Fruit fly (Drosophila melanogaster) whole organism, embryonic: ENCODE data around the gene und.

ENCODE experiments used
- Asciz ChIP-seq: fragments of 200-800 bp; sonication (Bioruptor generic); optimal IDR thresholded peaks from 2 replicates; lab custom pipeline; 2017; ENCODE audit warnings: missing biosample characterization, mild to moderate bottlenecking, missing genetic modification characterization, missing genetic modification reagents
- Awh ChIP-seq: fragments of 200-800 bp; sonication (Bioruptor generic); IDR thresholded peaks from 2 replicates; pipeline ENCODE4, ENCODE4 v1.3.6; 2022; ENCODE audit warnings: missing biosample characterization, missing genetic modification characterization
- B-H2 ChIP-seq: fragments of 200-800 bp; sonication (Bioruptor generic); optimal IDR thresholded peaks from 2 replicates; lab custom pipeline; 2018; ENCODE audit warnings: missing biosample characterization, mild to moderate bottlenecking, missing genetic modification characterization
- CG11504 ChIP-seq: fragments of 200-800 bp; sonication (Bioruptor generic); optimal IDR thresholded peaks from 3 replicates; lab custom pipeline; 2019; ENCODE audit warnings: missing biosample characterization, mild to moderate bottlenecking, missing genetic modification characterization, moderate library complexity
- CG13123 ChIP-seq: fragments of 200-800 bp; sonication (Bioruptor generic); optimal IDR thresholded peaks from 2 replicates; lab custom pipeline; 2016; ENCODE audit warnings: missing biosample characterization, missing genetic modification characterization
- CG13624 ChIP-seq: fragments of 200-800 bp; sonication (Bioruptor generic); optimal IDR thresholded peaks from 2 replicates; lab custom pipeline; 2016; ENCODE audit warnings: missing biosample characterization, missing genetic modification characterization
- CG13894 ChIP-seq: fragments of 200-800 bp; sonication (Bioruptor generic); optimal IDR thresholded peaks from 3 replicates; lab custom pipeline; 2018; ENCODE audit warnings: missing biosample characterization, mild to moderate bottlenecking, missing genetic modification characterization, moderate library complexity
- CG14014 ChIP-seq: fragments of 200-800 bp; sonication (Bioruptor generic); IDR thresholded peaks from 2 replicates; pipeline ENCODE4 v1.3.6; 2022; ENCODE audit warnings: missing biosample characterization, missing genetic modification characterization
- CG14050 ChIP-seq: fragments of 200-800 bp; sonication (Bioruptor generic); IDR thresholded peaks from 3 replicates; pipeline ENCODE4 v1.3.6; 2022; ENCODE audit warnings: missing biosample characterization, missing genetic modification characterization
- CG15011 ChIP-seq: fragments of 200-800 bp; sonication (Bioruptor generic); optimal IDR thresholded peaks from 3 replicates; lab custom pipeline; 2018; ENCODE audit warnings: missing biosample characterization, mild to moderate bottlenecking, missing genetic modification characterization
- CG15479 ChIP-seq: fragments of 200-800 bp; sonication (Bioruptor generic); optimal IDR thresholded peaks from 3 replicates; lab custom pipeline; 2019; ENCODE audit warnings: missing biosample characterization, mild to moderate bottlenecking, missing genetic modification characterization, moderate library complexity
- CG15514 ChIP-seq: fragments of 200-800 bp; sonication (Bioruptor generic); optimal IDR thresholded peaks from 3 replicates; lab custom pipeline; 2017; ENCODE audit warnings: missing biosample characterization, missing genetic modification characterization, mild to moderate bottlenecking, moderate library complexity, missing genetic modification reagents
- CG17361 ChIP-seq: fragments of 200-800 bp; sonication (Bioruptor generic); IDR thresholded peaks from 3 replicates; pipeline ENCODE4 v1.3.6; 2022; ENCODE audit warnings: missing biosample characterization, missing genetic modification characterization
- CG1832 ChIP-seq: fragments of 200-800 bp; sonication (Bioruptor generic); optimal IDR thresholded peaks from 2 replicates; lab custom pipeline; 2017; ENCODE audit warnings: missing biosample characterization, mild to moderate bottlenecking, missing genetic modification characterization, inconsistent platforms
- CG31224 ChIP-seq: fragments of 200-800 bp; sonication (Bioruptor generic); IDR thresholded peaks from 2 replicates; pipeline ENCODE4 v1.3.6; 2022; ENCODE audit warnings: missing biosample characterization, missing genetic modification characterization
- CG4424 ChIP-seq: fragments of 200-800 bp; sonication (Bioruptor generic); optimal IDR thresholded peaks from 3 replicates; lab custom pipeline; 2016; ENCODE audit warnings: missing biosample characterization, missing genetic modification characterization
- CG7745 ChIP-seq: fragments of 200-800 bp; sonication (Bioruptor generic); optimal IDR thresholded peaks from 2 replicates; lab custom pipeline; 2018; ENCODE audit warnings: missing biosample characterization, mild to moderate bottlenecking, missing genetic modification characterization, moderate library complexity
- CG7987 ChIP-seq: fragments of 200-800 bp; sonication (Bioruptor generic); optimal IDR thresholded peaks from 2 replicates; lab custom pipeline; 2018; ENCODE audit warnings: missing biosample characterization, mild to moderate bottlenecking, missing genetic modification characterization, moderate library complexity
- CG8290 ChIP-seq, 3 experiments: fragments of 200-800 bp; sonication (Bioruptor generic); optimal IDR thresholded peaks; 2 replicates each; lab custom pipeline; 2016 to 2019; ENCODE audit warnings: missing biosample characterization in 3 of 3, missing genetic modification characterization in 3 of 3, mild to moderate bottlenecking in 2 of 3, moderate library complexity in 1 of 3
- CG9215 ChIP-seq: fragments of 200-800 bp; sonication (Bioruptor generic); IDR thresholded peaks from 2 replicates; pipeline ENCODE4 v1.3.6; 2022; ENCODE audit warnings: missing biosample characterization, missing genetic modification characterization
- CG9609 ChIP-seq: fragments of 200-800 bp; sonication (Bioruptor generic); optimal IDR thresholded peaks from 3 replicates; lab custom pipeline; 2016; ENCODE audit warnings: missing biosample characterization, missing genetic modification characterization
- CG9876 ChIP-seq: fragments of 200-800 bp; sonication (Bioruptor generic); optimal IDR thresholded peaks from 2 replicates; lab custom pipeline; 2016; ENCODE audit warnings: missing biosample characterization, missing genetic modification characterization
- CG9932 ChIP-seq: fragments of 200-800 bp; sonication (Bioruptor generic); IDR thresholded peaks from 2 replicates; pipeline ENCODE4 v1.3.6; 2022; ENCODE audit warnings: missing biosample characterization, missing genetic modification characterization
- Dp ChIP-seq: fragments of 200-800 bp; sonication (Bioruptor generic); optimal IDR thresholded peaks from 2 replicates; lab custom pipeline; 2018; ENCODE audit warnings: missing biosample characterization, mild to moderate bottlenecking, missing genetic modification characterization, moderate library complexity
- Elba2 ChIP-seq: fragments of 200-800 bp; sonication (Bioruptor generic); optimal IDR thresholded peaks from 3 replicates; lab custom pipeline; 2016; ENCODE audit warnings: missing biosample characterization, missing genetic modification characterization
- Ets65A ChIP-seq: fragments of 200-800 bp; sonication (Bioruptor generic); peaks from one replicate; lab custom pipeline; 2016; ENCODE audit warnings: missing biosample characterization, missing genetic modification characterization
- Fer1 ChIP-seq: fragments of 200-800 bp; sonication (Bioruptor generic); optimal IDR thresholded peaks from 2 replicates; lab custom pipeline; 2017; ENCODE audit warnings: missing biosample characterization, mild to moderate bottlenecking, missing genetic modification characterization
- HHEX ChIP-seq: fragments of 200-800 bp; sonication (Bioruptor generic); optimal IDR thresholded peaks from 3 replicates; lab custom pipeline; 2017; ENCODE audit warnings: missing biosample characterization, mild to moderate bottlenecking, missing genetic modification characterization, missing genetic modification reagents
- MBD-R2 ChIP-seq: fragments of 200-800 bp; sonication (Bioruptor generic); IDR thresholded peaks from 2 replicates; pipeline ENCODE4 v1.3.6; 2022; ENCODE audit warnings: missing biosample characterization, missing genetic modification characterization
- Med ChIP-seq: fragments of 200-800 bp; sonication (Bioruptor generic); peaks from one replicate; lab custom pipeline; 2016; ENCODE audit warnings: missing biosample characterization, missing genetic modification characterization, mild to moderate bottlenecking, inconsistent platforms, moderate library complexity
- Meics ChIP-seq: fragments of 200-800 bp; sonication (Bioruptor generic); optimal IDR thresholded peaks from 2 replicates; lab custom pipeline; 2017; ENCODE audit warnings: missing biosample characterization, mild to moderate bottlenecking, missing genetic modification characterization
- NC2α ChIP-seq: fragments of 200-800 bp; sonication (Bioruptor generic); optimal IDR thresholded peaks from 2 replicates; lab custom pipeline; 2016; ENCODE audit warnings: missing biosample characterization, missing genetic modification characterization
- Six4 ChIP-seq: fragments of 200-800 bp; sonication (Bioruptor generic); optimal IDR thresholded peaks from 2 replicates; lab custom pipeline; 2016; ENCODE audit warnings: missing biosample characterization, missing genetic modification characterization
- ara ChIP-seq: fragments of 200-800 bp; sonication (Bioruptor generic); IDR thresholded peaks from 2 replicates; pipeline ENCODE4 v1.3.6; 2022; ENCODE audit warnings: missing biosample characterization, missing genetic modification characterization
- bowl ChIP-seq: fragments of 200-800 bp; sonication (Bioruptor generic); IDR thresholded peaks from 2 replicates; pipeline ENCODE4 v1.3.6; 2022; ENCODE audit warnings: missing biosample characterization, missing genetic modification characterization
- chinmo ChIP-seq: fragments of 200-800 bp; sonication (Bioruptor generic); IDR thresholded peaks from 4 replicates; pipeline ENCODE4 v1.3.6; 2022; ENCODE audit warnings: missing biosample characterization, missing genetic modification characterization; ENCODE audit not compliant: partially characterized antibody
- chm ChIP-seq: fragments of 200-800 bp; sonication (Bioruptor generic); IDR thresholded peaks from 2 replicates; pipeline ENCODE4 v1.3.6; 2022; ENCODE audit warnings: missing biosample characterization, missing genetic modification characterization
- ftz-f1 ChIP-seq: fragments of 200-800 bp; sonication (Bioruptor generic); optimal IDR thresholded peaks from 2 replicates; lab custom pipeline; 2016; ENCODE audit warnings: missing biosample characterization, missing genetic modification characterization
- grau ChIP-seq: fragments of 200-800 bp; optimal IDR thresholded peaks from 3 replicates; lab custom pipeline; 2019; ENCODE audit warnings: missing biosample characterization, mild to moderate bottlenecking, missing genetic modification characterization, moderate library complexity
- grn ChIP-seq: fragments of 200-800 bp; sonication (Bioruptor generic); optimal IDR thresholded peaks from 3 replicates; lab custom pipeline; 2017; ENCODE audit warnings: missing biosample characterization, missing genetic modification characterization
- gsb-n ChIP-seq: fragments of 200-800 bp; sonication (Bioruptor generic); optimal IDR thresholded peaks from 3 replicates; lab custom pipeline; 2018; ENCODE audit warnings: missing biosample characterization, mild to moderate bottlenecking, missing genetic modification characterization
- her ChIP-seq: fragments of 200-800 bp; sonication (Bioruptor generic); optimal IDR thresholded peaks from 2 replicates; lab custom pipeline; 2016; ENCODE audit warnings: missing biosample characterization, missing genetic modification characterization
- klu ChIP-seq: fragments of 200-800 bp; sonication (Bioruptor generic); IDR thresholded peaks from 2 replicates; pipeline ENCODE4 v1.3.6; 2022; ENCODE audit warnings: missing biosample characterization, missing genetic modification characterization
- lbe ChIP-seq: fragments of 200-800 bp; sonication (Bioruptor generic); optimal IDR thresholded peaks from 2 replicates; lab custom pipeline; 2016; ENCODE audit warnings: missing biosample characterization, mild to moderate bottlenecking, missing genetic modification characterization
- lmd ChIP-seq: fragments of 200-800 bp; sonication (Bioruptor generic); IDR thresholded peaks from 2 replicates; pipeline ENCODE4 v1.3.6; 2022; ENCODE audit warnings: missing biosample characterization, missing genetic modification characterization
- mirr ChIP-seq: fragments of 200-800 bp; sonication (Bioruptor generic); optimal IDR thresholded peaks from 3 replicates; lab custom pipeline; 2018; ENCODE audit warnings: missing biosample characterization, mild to moderate bottlenecking, missing genetic modification characterization
- pan ChIP-seq, 4 experiments: fragments of >200 bp in 3 of 4; fragments of 200-800 bp in 1 of 4; sonication (Bioruptor generic) in 1 of 4; optimal IDR thresholded peaks in 3 of 4; IDR thresholded peaks in 1 of 4; 2 replicates each; pipeline versions ENCODE4 v1.3.6 to Lab custom; 2017 to 2022; ENCODE audit warnings: missing biosample characterization in 2 of 4, missing genetic modification characterization in 2 of 4, mixed read lengths in 1 of 4
- pfk ChIP-seq: fragments of 200-800 bp; sonication (Bioruptor generic); optimal IDR thresholded peaks from 2 replicates; lab custom pipeline; 2018; ENCODE audit warnings: missing biosample characterization, mild to moderate bottlenecking, missing genetic modification characterization, moderate library complexity
- pho ChIP-seq: fragments of 200-800 bp; sonication (Bioruptor generic); optimal IDR thresholded peaks from 2 replicates; lab custom pipeline; 2016; ENCODE audit warnings: missing biosample characterization, missing genetic modification characterization
- sug ChIP-seq: fragments of 200-800 bp; optimal IDR thresholded peaks from 2 replicates; lab custom pipeline; 2019; ENCODE audit warnings: missing biosample characterization, mild to moderate bottlenecking, missing genetic modification characterization, moderate library complexity
- yki ChIP-seq: fragments of >200 bp; optimal IDR thresholded peaks from 3 replicates; lab custom pipeline; 2018

und gene

dm6 chr2L:9785917-9786432 lies 22.8 kb downstream of the und start (continued):
- TF ChIP-seq gsb-n (tag; lab: Kevin White, UChicago) (peak; percentile 17), Awh (GFP tag; lab: Robert Waterston, UW) (0 out of 2 replicates have a peak, but pooled peaks have one; percentile 20), CG8290 (GFP tag; optimal IDR thresholded peaks at IDR 0.05; lab: Kevin White, UChicago) (no peak), CG8290 (tag; optimal IDR thresholded peaks at IDR 0.05; lab: Kevin White, UChicago) (peak in 1 of 2 experiments; percentile 8), pfk (GFP tag; lab: Kevin White, UChicago) (no peak), Med (GFP tag; lab: Kevin White, UChicago) (peak; percentile 53), mirr (GFP tag; lab: Kevin White, UChicago) (peak; percentile 87), CG15514 (GFP tag; lab: Kevin White, UChicago) (peak; percentile 24), ara (GFP tag; lab: Robert Waterston, UW) (0 out of 2 replicates have a peak, but pooled peaks have one; percentile 7), Asciz (GFP tag; lab: Kevin White, UChicago) (no peak), Dp (GFP tag; lab: Kevin White, UChicago) (no peak), ftz-f1 (GFP tag; lab: Kevin White, UChicago) (peak; percentile 35), CG9609 (no peak), sug (peak; percentile 81), bowl (GFP tag; lab: Robert Waterston, UW) (no peak), CG15011 (GFP tag; lab: Kevin White, UChicago) (no peak), CG9932 (GFP tag; lab: Robert Waterston, UW) (no peak), CG13894 (tag; lab: Kevin White, UChicago) (peak; percentile 60), chinmo (GFP tag; lab: Robert Waterston, UW) (peak; percentile 78; the same call in 1 of the 4 replicates), pho (GFP tag; lab: Kevin White, UChicago) (no peak), Elba2 (GFP tag; lab: Kevin White, UChicago) (no peak), CG7745 (tag; lab: Kevin White, UChicago) (no peak), lbe (GFP tag; lab: Kevin White, UChicago) (peak; percentile 5), CG15479 (peak; percentile 99), grn (GFP tag; lab: Kevin White, UChicago) (peak; percentile 80), grau (tag; lab: Kevin White, UChicago) (peak; percentile 1), Fer1 (GFP tag; lab: Kevin White, UChicago) (peak; percentile 36), pan (optimal IDR thresholded peaks at IDR 0.05; lab: Kevin White, UChicago) (no peak), pan (GFP tag; optimal IDR thresholded peaks at IDR 0.05 in 1 of 2, IDR thresholded peaks at IDR 0.05 in 1 of 2) (no peak), Meics (peak; percentile 10), CG13123 (no peak), lmd (GFP tag; lab: Robert Waterston, UW) (no peak), yki (no peak), CG14014 (GFP tag; lab: Robert Waterston, UW) (0 out of 2 replicates have a peak, but pooled peaks have one; percentile 18), NC2α (GFP tag; lab: Kevin White, UChicago) (no peak), CG11504 (no peak), Ets65A (GFP tag; lab: Kevin White, UChicago) (no peak), B-H2 (GFP tag; lab: Kevin White, UChicago) (peak; percentile 17), CG4424 (GFP tag; lab: Kevin White, UChicago) (no peak), CG1832 (GFP tag; lab: Kevin White, UChicago) (no peak)

- no peak for TF ChIP-seq chm (GFP tag; lab: Robert Waterston, UW)
- no peak for TF ChIP-seq CG9215
- TF ChIP-seq CG31224: no peak
- peak; percentile 10 for TF ChIP-seq CG13624 (GFP tag; lab: Kevin White, UChicago)
- no peak for TF ChIP-seq CG1832 (GFP tag; lab: Kevin White, UChicago)
- TF ChIP-seq CG9876 (GFP tag; lab: Kevin White, UChicago): no peak
- no peak for TF ChIP-seq her (GFP tag; lab: Kevin White, UChicago)
- no peak for TF ChIP-seq klu (GFP tag; lab: Robert Waterston, UW)
- TF ChIP-seq MBD-R2: peak; percentile 78; the same call in 1 of the 2 replicates
- TF ChIP-seq Six4 (GFP tag; lab: Kevin White, UChicago): no peak
- no peak for TF ChIP-seq HHEX (GFP tag; lab: Kevin White, UChicago)
- no peak for TF ChIP-seq CG14050 (GFP tag; lab: Robert Waterston, UW)
- no peak for TF ChIP-seq CG7987 (GFP tag; lab: Kevin White, UChicago)
- no peak for TF ChIP-seq CG17361 (GFP tag; lab: Robert Waterston, UW)
Observed at dm6 chr2L:9790535-9790992, 27.4 kb downstream of the und start, which contains the start of gene CG4036. Gene CG4036, plus strand, starts transcription at chr2L:9790882.
